Fruit fly (Drosophila melanogaster) whole organism, wandering third instar larva: ENCODE results near the gene fon.

Experiments used
- Abd-B ChIP-seq: fragments of >200 bp; optimal IDR thresholded peaks from 2 replicates; lab custom pipeline; 2017; ENCODE audit warnings: missing biosample characterization, missing genetic modification characterization
- CG32264 ChIP-seq: fragments of 200-800 bp; sonication (Bioruptor generic); optimal IDR thresholded peaks from 2 replicates; lab custom pipeline; 2016; ENCODE audit warnings: missing biosample characterization, missing genetic modification characterization
- CG9705 ChIP-seq: fragments of 200-800 bp; sonication (Bioruptor generic); optimal IDR thresholded peaks from 2 replicates; lab custom pipeline; 2018; ENCODE audit warnings: missing biosample characterization, mild to moderate bottlenecking, missing genetic modification characterization
- CrebA ChIP-seq: fragments of 200-800 bp; sonication (Bioruptor generic); optimal IDR thresholded peaks from 2 replicates; lab custom pipeline; 2016; ENCODE audit warnings: missing biosample characterization, mild to moderate bottlenecking, missing genetic modification characterization, borderline replicate concordance
- Dfd ChIP-seq: fragments of >200 bp; optimal IDR thresholded peaks from 2 replicates; lab custom pipeline; 2017; ENCODE audit warnings: missing biosample characterization, missing genetic modification characterization
- Dif ChIP-seq: fragments of 200-275, 200-300 bp; sonication (Bioruptor generic); optimal IDR thresholded peaks from 2 replicates; lab custom pipeline; 2018; ENCODE audit warnings: missing biosample characterization, missing genetic modification characterization; ENCODE audit not compliant: partially characterized antibody
- GATAd ChIP-seq: sonication (Bioruptor generic); optimal IDR thresholded peaks from 2 replicates; lab custom pipeline; 2016; ENCODE audit warnings: missing biosample characterization, missing genetic modification characterization
- HLH106 ChIP-seq: fragments of 200-800 bp; optimal IDR thresholded peaks from 3 replicates; lab custom pipeline; 2019; ENCODE audit warnings: missing biosample characterization, mild to moderate bottlenecking, missing genetic modification characterization, moderate library complexity
- Hnf4 ChIP-seq: fragments of 200-800 bp; sonication (Bioruptor generic); optimal IDR thresholded peaks from 2 replicates; lab custom pipeline; 2016; ENCODE audit warnings: missing biosample characterization, mild to moderate bottlenecking, missing genetic modification characterization
- Hr78 ChIP-seq: fragments of >200 bp; optimal IDR thresholded peaks from 2 replicates; lab custom pipeline; 2017; ENCODE audit warnings: missing biosample characterization, missing genetic modification characterization
- Hr83 ChIP-seq: fragments of 200-300 bp; sonication (Bioruptor generic); optimal IDR thresholded peaks from 2 replicates; lab custom pipeline; 2016; ENCODE audit warnings: missing biosample characterization, mild to moderate bottlenecking, missing genetic modification characterization, moderate library complexity; ENCODE audit not compliant: poor library complexity, severe bottlenecking
- Jra ChIP-seq: sonication (Bioruptor generic); optimal IDR thresholded peaks from 2 replicates; lab custom pipeline; 2016; ENCODE audit warnings: missing biosample characterization, missing genetic modification characterization
- Mio ChIP-seq: sonication (Bioruptor generic); optimal IDR thresholded peaks from 2 replicates; lab custom pipeline; 2016; ENCODE audit warnings: missing biosample characterization, missing genetic modification characterization
- Myc ChIP-seq: fragments of >200 bp; optimal IDR thresholded peaks from 2 replicates; lab custom pipeline; 2017
- N ChIP-seq: fragments of >200 bp; optimal IDR thresholded peaks from 2 replicates; lab custom pipeline; 2018; ENCODE audit warnings: missing biosample characterization, missing external identifiers, missing genetic modification characterization
- OdsH ChIP-seq: fragments of 200-800 bp; sonication (Bioruptor generic); optimal IDR thresholded peaks from 2 replicates; lab custom pipeline; 2016; ENCODE audit warnings: missing biosample characterization, mild to moderate bottlenecking, missing genetic modification characterization
- Rel ChIP-seq, 2 experiments: fragments of 200-800 bp; sonication (Bioruptor generic) in 1 of 2; optimal IDR thresholded peaks; 2 replicates in 1 of 2; 3 replicates in 1 of 2; lab custom pipeline; 2016 to 2019; ENCODE audit warnings: mild to moderate bottlenecking in 2 of 2, missing biosample characterization in 2 of 2, missing genetic modification characterization in 2 of 2, moderate library complexity in 1 of 2
- Sp1 ChIP-seq: fragments of 200-800 bp; sonication (Bioruptor generic); optimal IDR thresholded peaks from 3 replicates; lab custom pipeline; 2019; ENCODE audit warnings: missing biosample characterization, mild to moderate bottlenecking, missing genetic modification characterization, moderate library complexity
- Vsx2 ChIP-seq: fragments of 200-300, 225-300 bp; sonication (Bioruptor generic); optimal IDR thresholded peaks from 2 replicates; lab custom pipeline; 2018; ENCODE audit warnings: missing biosample characterization, missing genetic modification characterization; ENCODE audit not compliant: partially characterized antibody
- br ChIP-seq: fragments of 200-800 bp; sonication (Bioruptor generic); optimal IDR thresholded peaks from 2 replicates; lab custom pipeline; 2016; ENCODE audit warnings: missing biosample characterization, missing genetic modification characterization
- brk ChIP-seq: fragments of 200-800 bp; sonication (Bioruptor generic); optimal IDR thresholded peaks from 2 replicates; lab custom pipeline; 2016; ENCODE audit warnings: missing biosample characterization, mild to moderate bottlenecking, missing genetic modification characterization
- dl ChIP-seq, 2 experiments: fragments of 175-275, 200-275 bp in 1 of 2; fragments of 200-275 bp in 1 of 2; sonication (Bioruptor generic); optimal IDR thresholded peaks; lab custom pipeline; 2018; ENCODE audit warnings: mild to moderate bottlenecking in 2 of 2, missing biosample characterization in 2 of 2, missing genetic modification characterization in 2 of 2, moderate library complexity in 2 of 2; ENCODE audit not compliant: partially characterized antibody in 2 of 2, insufficient read depth in 1 of 2
- dmrt93B ChIP-seq: fragments of 200-800 bp; sonication (Bioruptor generic); optimal IDR thresholded peaks from 2 replicates; lab custom pipeline; 2018; ENCODE audit warnings: missing biosample characterization, mild to moderate bottlenecking, missing genetic modification characterization
- dsf ChIP-seq: sonication (Bioruptor generic); optimal IDR thresholded peaks from 2 replicates; lab custom pipeline; 2016; ENCODE audit warnings: missing biosample characterization, missing genetic modification characterization, borderline replicate concordance
- ey ChIP-seq: fragments of 200-800 bp; sonication (Bioruptor generic); optimal IDR thresholded peaks from 2 replicates; lab custom pipeline; 2016; ENCODE audit warnings: missing biosample characterization, missing genetic modification characterization
- foxo ChIP-seq, 2 experiments: fragments of 200-800 bp; sonication (Bioruptor generic); optimal IDR thresholded peaks; 2 replicates in 1 of 2; 3 replicates in 1 of 2; lab custom pipeline; 2016 to 2017; ENCODE audit warnings: missing biosample characterization in 2 of 2, missing genetic modification characterization in 2 of 2
- fru ChIP-seq: fragments of 200-800 bp; sonication (Bioruptor generic); optimal IDR thresholded peaks from 3 replicates; lab custom pipeline; 2016; ENCODE audit warnings: missing biosample characterization, mild to moderate bottlenecking, missing genetic modification characterization
- h ChIP-seq: fragments of 200-800 bp; sonication (Bioruptor generic); optimal IDR thresholded peaks from 3 replicates; lab custom pipeline; 2016; ENCODE audit warnings: missing biosample characterization, mild to moderate bottlenecking, missing genetic modification characterization
- jim ChIP-seq: fragments of 175-275, 200-325 bp; sonication (Bioruptor generic); optimal IDR thresholded peaks from 2 replicates; lab custom pipeline; 2016; ENCODE audit warnings: missing biosample characterization, mild to moderate bottlenecking, missing genetic modification characterization
- lola ChIP-seq: fragments of >200 bp; optimal IDR thresholded peaks from 2 replicates; lab custom pipeline; 2017; ENCODE audit warnings: missing biosample characterization, missing genetic modification characterization
- pan ChIP-seq: fragments of >200 bp; optimal IDR thresholded peaks from 2 replicates; lab custom pipeline; 2017
- psq ChIP-seq: fragments of 200-800 bp; sonication (Bioruptor generic); optimal IDR thresholded peaks from 3 replicates; lab custom pipeline; 2017; ENCODE audit warnings: missing biosample characterization, mild to moderate bottlenecking, missing genetic modification characterization, moderate library complexity
- rgr ChIP-seq: fragments of 200-800 bp; sonication (Bioruptor generic); optimal IDR thresholded peaks from 3 replicates; lab custom pipeline; 2016; ENCODE audit warnings: missing biosample characterization, mild to moderate bottlenecking, missing genetic modification characterization
- sage ChIP-seq: fragments of 200-800 bp; sonication (Bioruptor generic); optimal IDR thresholded peaks from 2 replicates; lab custom pipeline; 2016; ENCODE audit warnings: missing biosample characterization, mild to moderate bottlenecking, missing genetic modification characterization
- sv ChIP-seq: fragments of 200-800 bp; sonication (Bioruptor generic); optimal IDR thresholded peaks from 3 replicates; lab custom pipeline; 2016; ENCODE audit warnings: missing biosample characterization, missing genetic modification characterization
- tai ChIP-seq: sonication (Bioruptor generic); optimal IDR thresholded peaks from 2 replicates; lab custom pipeline; 2016; ENCODE audit warnings: missing biosample characterization, missing genetic modification characterization
- usp ChIP-seq: fragments of >200 bp; optimal IDR thresholded peaks from 2 replicates; lab custom pipeline; 2017; ENCODE audit warnings: missing biosample characterization, missing genetic modification characterization
- woc ChIP-seq: sonication (Bioruptor generic); optimal IDR thresholded peaks from 2 replicates; lab custom pipeline; 2016; ENCODE audit warnings: missing biosample characterization, mild to moderate bottlenecking, missing genetic modification characterization

Gene fon

DNA sequence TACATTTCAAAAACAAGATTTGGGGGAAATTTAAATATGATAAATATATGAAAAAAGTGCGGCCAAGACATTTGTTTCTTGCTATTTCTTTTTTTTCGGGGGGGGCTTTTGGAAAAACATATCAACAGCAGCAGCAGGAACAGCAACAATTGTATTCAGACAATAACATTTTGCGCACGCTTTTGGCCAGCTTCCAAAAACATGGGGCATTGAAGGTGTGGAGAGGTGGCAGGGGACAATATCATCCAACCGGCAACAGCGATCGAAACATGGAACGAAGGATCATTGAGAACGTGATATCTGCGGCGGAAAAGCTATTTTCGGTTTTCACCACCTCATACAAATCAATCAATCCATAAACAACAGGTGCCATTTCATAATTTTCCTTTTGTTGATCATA lies 15.9 kb upstream of the fon start:
- peak; percentile 33 for TF ChIP-seq h (GFP tag; lab: Kevin White, UChicago)
- TF ChIP-seq N (GFP tag; lab: Kevin White, UChicago), result no peak
- peak; percentile 33 for TF ChIP-seq rgr (GFP tag; lab: Kevin White, UChicago)

DNA sequence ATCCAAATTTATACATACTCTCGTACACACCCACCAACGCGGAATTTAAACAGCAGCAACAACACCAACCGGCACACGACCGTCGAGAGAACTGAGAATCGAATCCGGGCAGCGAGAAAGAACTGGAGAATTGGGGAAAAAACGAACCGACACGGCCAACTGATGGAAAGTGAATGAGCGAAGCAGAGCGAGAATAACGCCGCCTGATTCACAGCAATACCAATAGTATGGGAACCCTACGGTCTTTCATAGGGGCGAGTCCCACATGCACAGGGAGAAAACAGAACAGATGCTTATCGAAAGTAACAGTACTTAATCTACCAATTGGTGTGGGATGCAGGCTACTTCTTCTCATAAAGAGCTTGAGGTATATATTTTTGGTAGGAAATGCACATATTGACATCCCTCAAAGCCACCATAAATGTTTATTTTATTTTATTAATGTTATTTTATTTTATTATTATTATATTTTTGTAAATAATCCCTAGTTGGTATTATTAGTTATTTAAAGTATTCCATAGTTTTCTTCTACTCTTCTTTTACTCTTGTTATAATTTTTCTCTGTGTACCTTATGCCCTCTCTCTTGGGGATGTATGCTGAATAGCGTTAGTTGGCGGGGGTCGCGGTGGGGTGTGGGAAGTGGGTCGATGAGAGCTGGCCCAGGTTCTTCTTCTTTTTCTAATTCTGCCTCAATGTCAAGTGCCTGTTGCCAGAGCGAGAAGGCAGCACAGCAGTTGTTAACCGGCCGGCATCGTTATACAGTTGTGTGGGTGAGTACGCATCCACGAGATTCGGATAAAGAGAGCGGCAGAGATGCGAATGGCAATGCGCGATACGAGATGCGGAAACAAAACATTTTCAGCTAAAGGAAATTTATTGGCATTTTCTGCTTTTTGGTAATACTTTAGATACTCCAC lies 12.6 kb upstream of the fon start, which contains the start of gene CG17544:
Gene CG17544 (minus strand): TSS at position 177 of the 918 bp plus-strand sequence.
- TF ChIP-seq woc (GFP tag; lab: Kevin White, UChicago), result peak; percentile 81
- TF ChIP-seq psq (GFP tag; lab: Kevin White, UChicago), result peak; percentile 88
- TF ChIP-seq h (GFP tag; lab: Kevin White, UChicago), result peak; percentile 44
- TF ChIP-seq N (GFP tag; lab: Kevin White, UChicago), result no peak
- no peak for TF ChIP-seq tai
- TF ChIP-seq CG9705 (GFP tag; lab: Kevin White, UChicago), result peak; percentile 50
- TF ChIP-seq Vsx2 (GFP tag; lab: Kevin White, UChicago), result peak; percentile 27
- peak; percentile 59 for TF ChIP-seq fru (GFP tag; lab: Kevin White, UChicago)
- TF ChIP-seq brk (GFP tag; lab: Kevin White, UChicago), result peak; percentile 10
- TF ChIP-seq dmrt93B (GFP tag; lab: Kevin White, UChicago), result peak; percentile 73
- TF ChIP-seq dsf (GFP tag; lab: Kevin White, UChicago), result no peak
- TF ChIP-seq Dfd (GFP tag; lab: Kevin White, UChicago), result no peak
- TF ChIP-seq Sp1 (GFP tag; lab: Kevin White, UChicago), result peak; percentile 88
- TF ChIP-seq Hnf4, result peak; percentile 23
- peak; percentile 64 for TF ChIP-seq Dif (GFP tag; lab: Kevin White, UChicago)
- no peak for TF ChIP-seq lola (GFP tag; lab: Kevin White, UChicago)
- no peak for TF ChIP-seq Abd-B (GFP tag; lab: Kevin White, UChicago)
- TF ChIP-seq dl (GFP tag; optimal IDR thresholded peaks at IDR 0.05; lab: Kevin White, UChicago; ENCODE audit: insufficient read depth in 1 of 2, partially characterized antibody in 2 of 2), result peak in 1 of 2 experiments; percentile 63
- no peak for TF ChIP-seq GATAd
- TF ChIP-seq CG32264 (GFP tag; lab: Kevin White, UChicago), result no peak
- peak; percentile 22 for TF ChIP-seq br
- no peak for TF ChIP-seq Mio
- peak; percentile 24 for TF ChIP-seq sv (GFP tag; lab: Kevin White, UChicago)
- peak; percentile 85 for TF ChIP-seq HLH106 (tag; lab: Kevin White, UChicago)
- TF ChIP-seq usp, result no peak
- no peak for TF ChIP-seq CrebA (GFP tag; lab: Kevin White, UChicago)
- TF ChIP-seq Jra (GFP tag; lab: Kevin White, UChicago), result no peak
- peak; percentile 60 for TF ChIP-seq Hr83 (GFP tag; lab: Kevin White, UChicago)
- TF ChIP-seq rgr (GFP tag; lab: Kevin White, UChicago), result peak; percentile 65
- TF ChIP-seq Rel (GFP tag; optimal IDR thresholded peaks at IDR 0.05; lab: Kevin White, UChicago), result no peak
- peak; percentile 27 for TF ChIP-seq Rel (tag; optimal IDR thresholded peaks at IDR 0.05; lab: Kevin White, UChicago)
- TF ChIP-seq ey (GFP tag; lab: Kevin White, UChicago), result peak; percentile 39
- peak; percentile 69 for TF ChIP-seq OdsH
- TF ChIP-seq foxo (GFP tag; optimal IDR thresholded peaks at IDR 0.05; lab: Kevin White, UChicago), result peak in 1 of 2 experiments; percentile 83
- TF ChIP-seq Myc (lab: Kevin White, UChicago), result no peak
- peak; percentile 1 for TF ChIP-seq jim (GFP tag; lab: Kevin White, UChicago)
- TF ChIP-seq sage (GFP tag; lab: Kevin White, UChicago), result no peak
- TF ChIP-seq pan, result no peak
- no peak for TF ChIP-seq Hr78 (GFP tag; lab: Kevin White, UChicago)
